Worm (Caenorhabditis elegans) whole organism, L1 larva: ENCODE results near the gene F08H9.3.
A peak's percentile ranks its signal among the peaks of the same experiment; 100 is the strongest.

ENCODE experiments used
- lir-3 ChIP-seq: sonication (generic microtip); optimal IDR thresholded peaks from 2 replicates; lab custom pipeline; 2016; ENCODE audit warnings: mild to moderate bottlenecking, missing genetic modification characterization, moderate library complexity, missing compliant biosample characterization; ENCODE audit not compliant: poor library complexity
- lsy-2 ChIP-seq, 2 experiments: fragments of 150-350 bp; optimal IDR thresholded peaks; 2 replicates each; lab custom pipeline; 2014; ENCODE audit warnings: missing biosample characterization in 2 of 2, missing genetic modification characterization in 2 of 2
- mep-1 ChIP-seq: fragments of 150-350 bp; optimal IDR thresholded peaks from 2 replicates; lab custom pipeline; 2014; ENCODE audit warnings: missing biosample characterization, missing genetic modification characterization
- nhr-90 ChIP-seq: sonication (generic microtip); optimal IDR thresholded peaks from 2 replicates; lab custom pipeline; 2016; ENCODE audit warnings: mild to moderate bottlenecking, missing genetic modification characterization, missing compliant biosample characterization; ENCODE audit not compliant: poor library complexity
- unc-62 ChIP-seq: fragments of 150-350 bp; optimal IDR thresholded peaks from 2 replicates; lab custom pipeline; 2014; ENCODE audit warnings: missing biosample characterization, missing genetic modification reagents, missing genetic modification characterization

DNA sequence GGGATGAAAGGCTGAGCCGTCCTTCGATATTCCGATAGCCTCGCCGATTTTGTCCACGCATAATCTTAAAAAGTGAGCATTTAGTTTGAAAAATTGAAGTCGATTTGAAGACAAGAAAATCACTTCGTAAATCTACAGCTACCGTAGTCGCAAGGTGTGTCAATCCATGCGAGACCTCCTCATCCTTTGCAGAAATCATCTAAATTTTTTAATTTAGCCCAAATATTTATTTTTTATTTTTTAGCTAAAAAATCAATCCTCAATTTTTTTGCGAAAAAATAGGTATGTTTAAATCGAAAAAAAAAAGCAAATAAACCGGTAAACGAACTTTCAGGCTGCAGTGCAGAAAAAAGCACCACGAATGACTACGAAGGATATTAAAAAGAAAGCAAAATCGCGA lies 45.4 kb downstream of the F08H9.3 start, which contains the start of the genes nxf-2 and set-31:
- peak in 1 of 2 experiments; percentile 12 for TF ChIP-seq lsy-2 (tag; optimal IDR thresholded peaks at IDR 0.05; lab: Kevin White, UChicago)
- TF ChIP-seq unc-62 (GFP tag; lab: Kevin White, UChicago): no peak
- TF ChIP-seq lir-3: no peak
- TF ChIP-seq nhr-90 (tag; lab: Kevin White, UChicago): no peak
- no peak for TF ChIP-seq mep-1
